Fruit fly (Drosophila melanogaster) whole organism, wandering third instar larva: Measurements from ENCODE around the gene CG17260.

Experiments
- CG32264 ChIP-seq: fragments of 200-800 bp; sonication (Bioruptor generic); optimal IDR thresholded peaks from 2 replicates; lab custom pipeline; 2016; ENCODE audit warnings: missing biosample characterization, missing genetic modification characterization
- Dif ChIP-seq: fragments of 200-275, 200-300 bp; sonication (Bioruptor generic); optimal IDR thresholded peaks from 2 replicates; lab custom pipeline; 2018; ENCODE audit warnings: missing biosample characterization, missing genetic modification characterization; ENCODE audit not compliant: partially characterized antibody
- HLH106 ChIP-seq: fragments of 200-800 bp; optimal IDR thresholded peaks from 3 replicates; lab custom pipeline; 2019; ENCODE audit warnings: missing biosample characterization, mild to moderate bottlenecking, missing genetic modification characterization, moderate library complexity
- Hnf4 ChIP-seq: fragments of 200-800 bp; sonication (Bioruptor generic); optimal IDR thresholded peaks from 2 replicates; lab custom pipeline; 2016; ENCODE audit warnings: missing biosample characterization, mild to moderate bottlenecking, missing genetic modification characterization
- Mio ChIP-seq: sonication (Bioruptor generic); optimal IDR thresholded peaks from 2 replicates; lab custom pipeline; 2016; ENCODE audit warnings: missing biosample characterization, missing genetic modification characterization
- Myc ChIP-seq: fragments of >200 bp; optimal IDR thresholded peaks from 2 replicates; lab custom pipeline; 2017
- OdsH ChIP-seq: fragments of 200-800 bp; sonication (Bioruptor generic); optimal IDR thresholded peaks from 2 replicates; lab custom pipeline; 2016; ENCODE audit warnings: missing biosample characterization, mild to moderate bottlenecking, missing genetic modification characterization
- Sp1 ChIP-seq: fragments of 200-800 bp; sonication (Bioruptor generic); optimal IDR thresholded peaks from 3 replicates; lab custom pipeline; 2019; ENCODE audit warnings: missing biosample characterization, mild to moderate bottlenecking, missing genetic modification characterization, moderate library complexity
- Vsx2 ChIP-seq: fragments of 200-300, 225-300 bp; sonication (Bioruptor generic); optimal IDR thresholded peaks from 2 replicates; lab custom pipeline; 2018; ENCODE audit warnings: missing biosample characterization, missing genetic modification characterization; ENCODE audit not compliant: partially characterized antibody
- br ChIP-seq: fragments of 200-800 bp; sonication (Bioruptor generic); optimal IDR thresholded peaks from 2 replicates; lab custom pipeline; 2016; ENCODE audit warnings: missing biosample characterization, missing genetic modification characterization
- brk ChIP-seq: fragments of 200-800 bp; sonication (Bioruptor generic); optimal IDR thresholded peaks from 2 replicates; lab custom pipeline; 2016; ENCODE audit warnings: missing biosample characterization, mild to moderate bottlenecking, missing genetic modification characterization
- dl ChIP-seq, 2 experiments: fragments of 175-275, 200-275 bp in 1 of 2; fragments of 200-275 bp in 1 of 2; sonication (Bioruptor generic); optimal IDR thresholded peaks; lab custom pipeline; 2018; ENCODE audit warnings: mild to moderate bottlenecking in 2 of 2, missing biosample characterization in 2 of 2, missing genetic modification characterization in 2 of 2, moderate library complexity in 2 of 2; ENCODE audit not compliant: partially characterized antibody in 2 of 2, insufficient read depth in 1 of 2
- ey ChIP-seq: fragments of 200-800 bp; sonication (Bioruptor generic); optimal IDR thresholded peaks from 2 replicates; lab custom pipeline; 2016; ENCODE audit warnings: missing biosample characterization, missing genetic modification characterization
- foxo ChIP-seq, 2 experiments: fragments of 200-800 bp; sonication (Bioruptor generic); optimal IDR thresholded peaks; 2 replicates in 1 of 2; 3 replicates in 1 of 2; lab custom pipeline; 2016 to 2017; ENCODE audit warnings: missing biosample characterization in 2 of 2, missing genetic modification characterization in 2 of 2
- fru ChIP-seq: fragments of 200-800 bp; sonication (Bioruptor generic); optimal IDR thresholded peaks from 3 replicates; lab custom pipeline; 2016; ENCODE audit warnings: missing biosample characterization, mild to moderate bottlenecking, missing genetic modification characterization
- h ChIP-seq: fragments of 200-800 bp; sonication (Bioruptor generic); optimal IDR thresholded peaks from 3 replicates; lab custom pipeline; 2016; ENCODE audit warnings: missing biosample characterization, mild to moderate bottlenecking, missing genetic modification characterization
- jim ChIP-seq: fragments of 175-275, 200-325 bp; sonication (Bioruptor generic); optimal IDR thresholded peaks from 2 replicates; lab custom pipeline; 2016; ENCODE audit warnings: missing biosample characterization, mild to moderate bottlenecking, missing genetic modification characterization
- pan ChIP-seq: fragments of >200 bp; optimal IDR thresholded peaks from 2 replicates; lab custom pipeline; 2017
- psq ChIP-seq: fragments of 200-800 bp; sonication (Bioruptor generic); optimal IDR thresholded peaks from 3 replicates; lab custom pipeline; 2017; ENCODE audit warnings: missing biosample characterization, mild to moderate bottlenecking, missing genetic modification characterization, moderate library complexity
- rgr ChIP-seq: fragments of 200-800 bp; sonication (Bioruptor generic); optimal IDR thresholded peaks from 3 replicates; lab custom pipeline; 2016; ENCODE audit warnings: missing biosample characterization, mild to moderate bottlenecking, missing genetic modification characterization
- sage ChIP-seq: fragments of 200-800 bp; sonication (Bioruptor generic); optimal IDR thresholded peaks from 2 replicates; lab custom pipeline; 2016; ENCODE audit warnings: missing biosample characterization, mild to moderate bottlenecking, missing genetic modification characterization
- sv ChIP-seq: fragments of 200-800 bp; sonication (Bioruptor generic); optimal IDR thresholded peaks from 3 replicates; lab custom pipeline; 2016; ENCODE audit warnings: missing biosample characterization, missing genetic modification characterization
- usp ChIP-seq: fragments of >200 bp; optimal IDR thresholded peaks from 2 replicates; lab custom pipeline; 2017; ENCODE audit warnings: missing biosample characterization, missing genetic modification characterization

CG17260 gene

dm6 chr2L:3083510-3083909, 46.5 kb downstream of the CG17260 start:
- TF ChIP-seq HLH106 (tag; lab: Kevin White, UChicago), result no peak
- TF ChIP-seq Vsx2 (GFP tag; lab: Kevin White, UChicago), result no peak
- no peak for TF ChIP-seq Myc (lab: Kevin White, UChicago)
- TF ChIP-seq brk (GFP tag; lab: Kevin White, UChicago), result no peak
- no peak for TF ChIP-seq sage (GFP tag; lab: Kevin White, UChicago)
- no peak for TF ChIP-seq usp (GFP tag; lab: Kevin White, UChicago)
- no peak for TF ChIP-seq dl (GFP tag; optimal IDR thresholded peaks at IDR 0.05; lab: Kevin White, UChicago; ENCODE audit: insufficient read depth in 1 of 2, partially characterized antibody in 2 of 2)
- TF ChIP-seq CG32264 (GFP tag; lab: Kevin White, UChicago), result no peak

dm6 chr2L:3086290-3086876, 49.4 kb downstream of the CG17260 start:
- peak; percentile 57 for TF ChIP-seq OdsH
- no peak for TF ChIP-seq dl (GFP tag; optimal IDR thresholded peaks at IDR 0.05; lab: Kevin White, UChicago; ENCODE audit: insufficient read depth in 1 of 2, partially characterized antibody in 2 of 2)
- no peak for TF ChIP-seq Mio (GFP tag; lab: Kevin White, UChicago)
- TF ChIP-seq pan, result no peak
- peak; percentile 34 for TF ChIP-seq ey (GFP tag; lab: Kevin White, UChicago)
- peak in 1 of 2 experiments; percentile 58 for TF ChIP-seq foxo (GFP tag; optimal IDR thresholded peaks at IDR 0.05; lab: Kevin White, UChicago)
- peak; percentile 38 for TF ChIP-seq psq (GFP tag; lab: Kevin White, UChicago)
- peak; percentile 18 for TF ChIP-seq Hnf4 (GFP tag; lab: Kevin White, UChicago)
- TF ChIP-seq jim, result no peak
- peak; percentile 66 for TF ChIP-seq h (GFP tag; lab: Kevin White, UChicago)
- peak; percentile 48 for TF ChIP-seq br (GFP tag; lab: Kevin White, UChicago)
- TF ChIP-seq fru (GFP tag; lab: Kevin White, UChicago), result peak; percentile 48
- no peak for TF ChIP-seq Dif
- peak; percentile 30 for TF ChIP-seq sv
- peak; percentile 54 for TF ChIP-seq rgr (GFP tag; lab: Kevin White, UChicago)
- peak; percentile 27 for TF ChIP-seq Sp1 (GFP tag; lab: Kevin White, UChicago)
- TF ChIP-seq HLH106 (tag; lab: Kevin White, UChicago), result peak; percentile 48
- TF ChIP-seq, all 38 proteins: peak for 12
